Worm (Caenorhabditis elegans) whole organism, young adult: ENCODE results near the gene F37C12.14.

Source experiments
- B0261.1 ChIP-seq: sonication (generic microtip); optimal IDR thresholded peaks from 2 replicates; lab custom pipeline; 2016; ENCODE audit warnings: mild to moderate bottlenecking, missing genetic modification characterization, moderate library complexity, missing compliant biosample characterization
- C17E4.6 ChIP-seq: fragments of 200-800 bp; sonication (Bioruptor generic); IDR thresholded peaks from 2 replicates; pipeline ENCODE4 v1.3.6; 2022; ENCODE audit warnings: missing genetic modification reagents, missing genetic modification characterization, missing compliant biosample characterization
- D2030.7 ChIP-seq: fragments of 200-800 bp; sonication (Bioruptor generic); IDR thresholded peaks from 2 replicates; pipeline ENCODE4 v1.3.6; 2022; ENCODE audit warnings: missing genetic modification reagents, missing genetic modification characterization, missing compliant biosample characterization
- F10E7.11 ChIP-seq: sonication (generic microtip); optimal IDR thresholded peaks from 2 replicates; lab custom pipeline; 2017; ENCODE audit warnings: mild to moderate bottlenecking, missing genetic modification characterization, moderate library complexity, missing compliant biosample characterization
- F33H1.4 ChIP-seq: fragments of 200-800 bp; sonication (Bioruptor generic); IDR thresholded peaks from 2 replicates; pipeline ENCODE4 v1.3.6; 2022; ENCODE audit warnings: missing genetic modification reagents, missing genetic modification characterization, missing compliant biosample characterization
- F37B4.10 ChIP-seq: fragments of 200-800 bp; sonication (Bioruptor generic); IDR thresholded peaks from 2 replicates; pipeline ENCODE4 v1.3.6; 2022; ENCODE audit warnings: missing genetic modification characterization, missing compliant biosample characterization
- F52B5.7 ChIP-seq: sonication (generic microtip); optimal IDR thresholded peaks from 2 replicates; lab custom pipeline; 2016; ENCODE audit warnings: mild to moderate bottlenecking, missing genetic modification characterization, missing compliant biosample characterization
- K11D2.4 ChIP-seq: fragments of 200-800 bp; sonication (Bioruptor generic); IDR thresholded peaks from 2 replicates; pipeline ENCODE4 v1.3.6; 2022; ENCODE audit warnings: missing genetic modification reagents, missing genetic modification characterization, missing compliant biosample characterization
- Y67H2A.10 ChIP-seq: fragments of 200-800 bp; sonication (Bioruptor generic); conservative IDR thresholded peaks from 2 replicates; pipeline ENCODE4 v1.3.6; 2022; ENCODE audit warnings: missing genetic modification reagents, missing genetic modification characterization, missing compliant biosample characterization
- Y95B8A.8 ChIP-seq: fragments of 200-800 bp; sonication (Bioruptor generic); IDR thresholded peaks from 2 replicates; pipeline ENCODE4 v1.3.6; 2022; ENCODE audit warnings: missing genetic modification reagents, missing genetic modification characterization, missing compliant biosample characterization
- athp-1 ChIP-seq: sonication (generic microtip); optimal IDR thresholded peaks from 2 replicates; lab custom pipeline; 2017; ENCODE audit warnings: mild to moderate bottlenecking, missing genetic modification characterization, missing compliant biosample characterization
- attf-5 ChIP-seq: fragments of 200-800 bp; sonication (Bioruptor generic); optimal IDR thresholded peaks from 2 replicates; lab custom pipeline; 2018; ENCODE audit warnings: mild to moderate bottlenecking, missing genetic modification characterization, missing compliant biosample characterization
- ccch-3 ChIP-seq: fragments of 200-800 bp; sonication (Bioruptor generic); optimal IDR thresholded peaks from 2 replicates; lab custom pipeline; 2018; ENCODE audit warnings: mild to moderate bottlenecking, missing genetic modification characterization, missing compliant biosample characterization
- ceh-100 ChIP-seq: fragments of 200-800 bp; sonication (Bioruptor generic); IDR thresholded peaks from 2 replicates; pipeline ENCODE4 v1.3.6; 2022; ENCODE audit warnings: missing genetic modification reagents, missing genetic modification characterization, missing compliant biosample characterization
- ceh-27 ChIP-seq: fragments of 200-800 bp; sonication (Bioruptor generic); optimal IDR thresholded peaks from 2 replicates; lab custom pipeline; 2018; ENCODE audit warnings: mild to moderate bottlenecking, missing genetic modification characterization, moderate library complexity, missing compliant biosample characterization
- ceh-91 ChIP-seq: fragments of 200-800 bp; sonication (Bioruptor generic); IDR thresholded peaks from 2 replicates; pipeline ENCODE4 v1.3.6; 2022; ENCODE audit warnings: missing genetic modification reagents, missing genetic modification characterization, missing compliant biosample characterization
- die-1 ChIP-seq: sonication (generic microtip); optimal IDR thresholded peaks from 2 replicates; lab custom pipeline; 2016; ENCODE audit warnings: missing genotype, mild to moderate bottlenecking, missing genetic modification characterization, missing compliant biosample characterization
- dpl-1 ChIP-seq: fragments of 150-350 bp; optimal IDR thresholded peaks from 2 replicates; lab custom pipeline; 2014; ENCODE audit warnings: missing biosample characterization, missing genetic modification reagents, missing genetic modification characterization
- efl-1 ChIP-seq: fragments of 150-350 bp; optimal IDR thresholded peaks from 2 replicates; lab custom pipeline; 2014; ENCODE audit warnings: missing biosample characterization, missing genetic modification reagents, missing genetic modification characterization
- hmg-1.2 ChIP-seq: fragments of 200-800 bp; sonication (Bioruptor generic); IDR thresholded peaks from 2 replicates; pipeline ENCODE4 v1.3.6; 2022; ENCODE audit warnings: missing genetic modification reagents, missing genetic modification characterization, missing compliant biosample characterization
- hmg-20 ChIP-seq: fragments of 200-800 bp; sonication (Bioruptor generic); IDR thresholded peaks from 2 replicates; pipeline ENCODE4 v1.3.6; 2022; ENCODE audit warnings: missing genetic modification reagents, missing genetic modification characterization, missing compliant biosample characterization
- hrde-1 ChIP-seq: sonication (generic microtip); optimal IDR thresholded peaks from 2 replicates; lab custom pipeline; 2016; ENCODE audit warnings: missing genetic modification characterization, mild to moderate bottlenecking, missing compliant biosample characterization, moderate library complexity, missing genotype, missing genetic modification reagents, borderline replicate concordance
- lag-1 ChIP-seq: fragments of 200-800 bp; sonication (Bioruptor generic); IDR thresholded peaks from 2 replicates; pipeline ENCODE4 v1.3.6; 2022; ENCODE audit warnings: missing genetic modification reagents, missing genetic modification characterization, missing compliant biosample characterization
- lin-40 ChIP-seq: sonication (generic microtip); optimal IDR thresholded peaks from 2 replicates; lab custom pipeline; 2016; ENCODE audit warnings: missing genetic modification characterization, mild to moderate bottlenecking, missing compliant biosample characterization, missing genotype, missing genetic modification reagents
- lin-54 ChIP-seq: fragments of 200-800 bp; sonication (Bioruptor generic); optimal IDR thresholded peaks from 2 replicates; lab custom pipeline; 2018; ENCODE audit warnings: mild to moderate bottlenecking, missing genetic modification characterization, missing compliant biosample characterization
- lir-1 ChIP-seq: fragments of 200-800 bp; sonication (Bioruptor generic); conservative IDR thresholded peaks from 2 replicates; pipeline ENCODE4 v1.3.6; 2022; ENCODE audit warnings: missing genetic modification reagents, missing genetic modification characterization, missing compliant biosample characterization
- lsl-1 ChIP-seq: fragments of 200-800 bp; sonication (Bioruptor generic); optimal IDR thresholded peaks from 2 replicates; lab custom pipeline; 2018; ENCODE audit warnings: mild to moderate bottlenecking, missing genetic modification characterization, moderate library complexity, missing compliant biosample characterization
- madf-6 ChIP-seq: fragments of 200-800 bp; sonication (Bioruptor generic); IDR thresholded peaks from 2 replicates; pipeline ENCODE4 v1.3.6; 2022; ENCODE audit warnings: missing genetic modification reagents, missing genetic modification characterization, missing compliant biosample characterization
- mel-28 ChIP-seq: sonication (generic microtip); optimal IDR thresholded peaks from 2 replicates; lab custom pipeline; 2016; ENCODE audit warnings: borderline replicate concordance, mild to moderate bottlenecking, missing genetic modification characterization, missing compliant biosample characterization
- nfya-2 ChIP-seq: fragments of 200-800 bp; sonication (Bioruptor generic); IDR thresholded peaks from 2 replicates; pipeline ENCODE4 v1.3.6; 2022; ENCODE audit warnings: missing genetic modification reagents, missing genetic modification characterization, missing compliant biosample characterization
- nfyb-1 ChIP-seq: fragments of 200-800 bp; sonication (Bioruptor generic); IDR thresholded peaks from 2 replicates; pipeline ENCODE4 v1.3.6; 2022; ENCODE audit warnings: missing genetic modification reagents, missing genetic modification characterization, missing compliant biosample characterization
- nhr-120 ChIP-seq: fragments of 200-800 bp; sonication (Bioruptor generic); IDR thresholded peaks from 2 replicates; pipeline ENCODE4 v1.3.6; 2022; ENCODE audit warnings: missing genetic modification characterization, missing compliant biosample characterization
- nhr-90 ChIP-seq: sonication (generic microtip); optimal IDR thresholded peaks from 2 replicates; lab custom pipeline; 2016; ENCODE audit warnings: missing genotype, mild to moderate bottlenecking, missing genetic modification characterization, missing compliant biosample characterization
- rcor-1 ChIP-seq: fragments of 200-800 bp; sonication (Bioruptor generic); IDR thresholded peaks from 2 replicates; pipeline ENCODE4 v1.3.6; 2022; ENCODE audit warnings: missing genetic modification reagents, missing genetic modification characterization, missing compliant biosample characterization
- rpc-1 ChIP-seq, 2 experiments: fragments of 150-350 bp in 1 of 2; sonication (generic microtip) in 1 of 2; optimal IDR thresholded peaks; 2 replicates each; lab custom pipeline; 2014 to 2018; ENCODE audit warnings: missing biosample characterization in 1 of 2, missing genetic modification characterization in 1 of 2, missing genetic modification reagents in 1 of 2, missing genotype in 1 of 2
- sdz-38 ChIP-seq: sonication (generic microtip); optimal IDR thresholded peaks from 2 replicates; lab custom pipeline; 2016; ENCODE audit warnings: missing genotype, missing genetic modification characterization, missing compliant biosample characterization
- somi-1 ChIP-seq: fragments of 200-800 bp; sonication (Bioruptor generic); optimal IDR thresholded peaks from 2 replicates; lab custom pipeline; 2018; ENCODE audit warnings: mild to moderate bottlenecking, missing genetic modification characterization, missing compliant biosample characterization
- tbx-9 ChIP-seq: sonication (generic microtip); optimal IDR thresholded peaks from 2 replicates; lab custom pipeline; 2016; ENCODE audit warnings: borderline replicate concordance, missing genetic modification characterization, inconsistent platforms, missing compliant biosample characterization
- tlf-1 ChIP-seq: fragments of 200-800 bp; sonication (Bioruptor generic); optimal IDR thresholded peaks from 2 replicates; lab custom pipeline; 2018; ENCODE audit warnings: mild to moderate bottlenecking, missing genetic modification characterization, missing compliant biosample characterization
- zfh-2 ChIP-seq: fragments of 200-800 bp; sonication (Bioruptor generic); conservative IDR thresholded peaks from 2 replicates; pipeline ENCODE4 v1.3.6; 2022; ENCODE audit warnings: missing genetic modification reagents, missing genetic modification characterization, missing compliant biosample characterization
- ztf-25 ChIP-seq: fragments of 200-800 bp; sonication (Bioruptor generic); IDR thresholded peaks from 2 replicates; pipeline ENCODE4 v1.3.6; 2022; ENCODE audit warnings: missing genetic modification reagents, missing genetic modification characterization, missing compliant biosample characterization
- ztf-3 ChIP-seq: fragments of 200-800 bp; sonication (Bioruptor generic); optimal IDR thresholded peaks from 2 replicates; lab custom pipeline; 2018; ENCODE audit warnings: mild to moderate bottlenecking, missing genetic modification characterization, missing compliant biosample characterization
- ztf-6 ChIP-seq: fragments of 200-800 bp; sonication (Bioruptor generic); IDR thresholded peaks from 2 replicates; pipeline ENCODE4 v1.3.6; 2022; ENCODE audit warnings: missing genetic modification reagents, missing genetic modification characterization, missing compliant biosample characterization

F37C12.14 gene

DNA sequence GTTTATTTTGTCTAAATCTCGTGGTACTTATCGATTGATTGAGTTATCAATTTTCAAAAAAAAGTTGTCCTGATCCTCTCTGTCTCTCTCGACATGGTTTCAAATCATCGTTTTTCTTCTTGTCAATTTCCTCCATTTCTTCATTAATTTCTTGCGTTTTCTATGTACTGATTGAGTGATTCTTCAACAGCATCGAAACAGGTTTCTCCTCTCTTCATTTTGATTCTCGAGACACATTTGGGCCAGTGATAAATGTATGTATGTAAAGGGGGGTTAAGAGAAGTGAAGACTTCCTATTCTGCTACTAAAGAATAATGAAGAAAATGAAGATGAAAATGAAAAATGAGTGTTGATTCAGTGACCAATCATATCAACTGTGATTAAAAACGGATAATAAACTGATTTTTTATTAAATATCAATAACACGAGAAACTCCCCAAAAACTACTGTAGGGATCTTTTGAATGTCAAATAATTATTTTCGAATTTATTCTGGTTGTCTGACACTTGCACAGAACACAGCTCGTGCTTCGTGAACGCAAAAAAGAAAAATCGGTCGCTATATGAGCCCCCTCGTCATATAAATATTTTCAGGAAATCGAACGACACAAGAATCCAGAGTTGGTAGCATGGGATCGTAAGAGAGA lies 17.9 kb upstream of the F37C12.14 start:
- TF ChIP-seq nfyb-1 (GFP tag; lab: Robert Waterston, UW), result no peak
- TF ChIP-seq lin-40, result peak; percentile 20
- peak; percentile 26 for TF ChIP-seq somi-1

DNA sequence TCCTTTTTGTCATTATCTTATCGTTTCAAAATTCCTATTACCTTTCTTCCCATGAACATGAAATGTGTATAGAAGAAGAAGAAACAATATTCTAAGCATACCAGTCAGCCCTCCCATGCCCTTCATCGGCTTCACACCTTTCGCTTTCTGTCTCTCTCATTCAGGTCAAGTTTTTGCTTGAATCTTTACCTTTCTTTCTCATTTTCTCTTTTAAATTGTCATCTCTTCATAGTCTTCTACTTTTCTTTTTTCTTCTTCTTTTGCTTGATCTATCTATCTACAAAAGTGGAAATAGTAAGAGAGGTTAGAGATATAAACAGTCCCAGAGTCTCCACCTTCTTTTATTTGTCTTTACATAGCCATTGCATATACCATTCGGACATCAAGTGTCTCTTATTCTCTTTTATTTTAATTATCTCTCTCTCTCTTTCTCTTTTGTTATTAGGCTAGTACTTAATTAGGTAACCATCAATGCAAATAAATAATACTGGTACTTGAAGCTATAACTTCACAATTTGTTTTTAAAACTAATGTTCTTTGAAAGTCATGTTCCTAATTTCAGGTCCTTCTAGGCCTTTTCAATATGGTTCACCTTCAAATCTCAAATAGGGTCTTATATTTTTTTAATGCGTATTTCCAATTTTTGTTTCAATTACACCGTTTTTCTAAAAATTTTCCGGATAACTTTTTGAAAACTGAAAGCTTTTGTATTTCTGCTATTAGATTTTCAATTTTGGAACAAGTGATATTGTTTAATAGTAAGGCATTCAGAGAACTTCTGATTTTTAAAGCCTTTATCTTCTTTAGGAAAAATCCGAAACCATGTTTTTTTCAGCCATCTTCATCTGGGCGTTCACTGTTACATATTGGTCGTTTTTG lies 16.2 kb upstream of the F37C12.14 start, which contains the start of gene dpy-31:
Gene dpy-31 (plus strand): TSS at position 829 of the 879 bp plus-strand sequence.
- TF ChIP-seq rcor-1, result no peak
- TF ChIP-seq tlf-1, result no peak
- no peak for TF ChIP-seq efl-1 (GFP tag; lab: Kevin White, UChicago)
- no peak for TF ChIP-seq attf-5
- TF ChIP-seq ccch-3 (GFP tag; lab: Kevin White, UChicago), result no peak
- TF ChIP-seq madf-6, result no peak
- TF ChIP-seq F52B5.7, result no peak
- TF ChIP-seq lin-54 (GFP tag; lab: Kevin White, UChicago), result no peak
- TF ChIP-seq hmg-1.2 (GFP tag; lab: Robert Waterston, UW), result no peak
- no peak for TF ChIP-seq hrde-1
- no peak for TF ChIP-seq lag-1 (GFP tag; lab: Robert Waterston, UW)
- TF ChIP-seq nhr-90 (tag; lab: Kevin White, UChicago), result no peak
- TF ChIP-seq F37B4.10, result no peak
- TF ChIP-seq tbx-9 (tag; lab: Kevin White, UChicago), result no peak
- no peak for TF ChIP-seq ztf-3 (GFP tag; lab: Kevin White, UChicago)
- TF ChIP-seq dpl-1 (GFP tag; lab: Kevin White, UChicago), result no peak

DNA sequence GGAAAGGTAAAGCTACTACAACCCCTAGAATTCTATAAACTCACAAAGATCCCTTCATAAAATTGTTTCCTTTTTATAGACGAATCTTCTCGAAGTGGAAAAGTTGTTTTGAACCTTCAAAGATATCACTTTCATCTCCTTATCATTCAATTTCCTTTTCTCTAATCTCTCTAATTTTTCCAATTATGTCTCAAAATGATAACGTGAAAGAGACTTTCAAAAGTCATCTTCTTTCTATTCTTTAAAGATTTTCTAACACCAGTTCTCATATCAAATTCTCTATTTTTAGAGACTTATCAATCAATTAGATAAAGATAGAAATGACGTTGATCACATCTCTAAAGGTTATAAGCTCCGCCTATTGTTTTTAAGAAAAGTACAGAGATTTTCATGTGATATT lies 14.1 kb upstream of the F37C12.14 start:
- no peak for TF ChIP-seq sdz-38 (tag; lab: Kevin White, UChicago)
- TF ChIP-seq nhr-120, result no peak
- no peak for TF ChIP-seq ztf-25 (GFP tag; lab: Robert Waterston, UW)
- TF ChIP-seq ceh-91 (GFP tag; lab: Robert Waterston, UW), result no peak
- TF ChIP-seq ceh-100 (GFP tag; lab: Robert Waterston, UW), result no peak
- no peak for TF ChIP-seq athp-1 (tag; lab: Kevin White, UChicago)
- TF ChIP-seq Y95B8A.8 (GFP tag; lab: Robert Waterston, UW), result no peak
- TF ChIP-seq madf-6, result no peak
- no peak for TF ChIP-seq lir-1 (GFP tag; lab: Robert Waterston, UW)
- no peak for TF ChIP-seq C17E4.6 (GFP tag; lab: Robert Waterston, UW)
- TF ChIP-seq mel-28 (tag; lab: Kevin White, UChicago), result no peak

DNA sequence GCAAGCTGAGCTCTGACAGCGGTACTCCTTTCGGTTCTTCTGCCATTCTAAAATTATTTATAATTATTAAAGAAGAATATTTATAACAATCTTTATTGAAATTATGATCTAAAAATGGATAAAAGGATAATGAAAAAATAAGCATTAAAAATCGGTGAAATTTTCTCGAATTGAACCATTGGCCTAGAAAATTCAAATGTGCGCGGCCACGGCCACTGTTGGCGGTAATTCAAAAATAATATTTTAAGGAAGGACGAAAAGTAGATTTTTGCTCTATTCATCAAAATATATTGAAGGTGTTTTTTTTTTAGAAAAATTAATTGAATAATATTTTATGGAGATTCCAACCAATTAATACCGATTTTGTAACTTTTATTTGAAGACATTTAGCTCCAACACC lies 13.5 kb upstream of the F37C12.14 start, which contains the start of gene pfd-5:
Gene pfd-5 (minus strand): TSS at position 47 of the 400 bp plus-strand sequence.
- TF ChIP-seq nfya-2 (GFP tag; lab: Robert Waterston, UW) (no peak), ztf-6 (GFP tag; lab: Robert Waterston, UW) (no peak), B0261.1 (tag; lab: Kevin White, UChicago) (no peak), ceh-91 (GFP tag; lab: Robert Waterston, UW) (no peak), dpl-1 (GFP tag; lab: Kevin White, UChicago) (peak; percentile 70), hmg-20 (no peak), F10E7.11 (no peak), zfh-2 (GFP tag; lab: Robert Waterston, UW) (no peak), die-1 (tag; lab: Kevin White, UChicago) (no peak), ceh-27 (GFP tag; lab: Kevin White, UChicago) (peak; percentile 50), rpc-1 (optimal IDR thresholded peaks at IDR 0.05; lab: Kevin White, UChicago) (no peak), rpc-1 (tag; optimal IDR thresholded peaks at IDR 0.05; lab: Kevin White, UChicago) (no peak), Y67H2A.10 (no peak), somi-1 (no peak), F33H1.4 (GFP tag; lab: Robert Waterston, UW) (peak; percentile 63), K11D2.4 (no peak), lin-54 (GFP tag; lab: Kevin White, UChicago) (peak; percentile 98), D2030.7 (GFP tag; lab: Robert Waterston, UW) (peak; percentile 39), lsl-1 (GFP tag; lab: Kevin White, UChicago) (peak; percentile 11)
